Worm (Caenorhabditis elegans) whole organism, young adult: Measurements from ENCODE around the gene zipt-7.1.

Experiments used
- B0336.3 ChIP-seq: fragments of 200-800 bp; sonication (Bioruptor generic); IDR thresholded peaks from 2 replicates; pipeline ENCODE4 v1.3.6; 2022; ENCODE audit warnings: missing genetic modification characterization, missing compliant biosample characterization
- F23B12.7 ChIP-seq: sonication (generic microtip); optimal IDR thresholded peaks from 2 replicates; lab custom pipeline; 2017; ENCODE audit warnings: missing genetic modification characterization, mild to moderate bottlenecking, missing compliant biosample characterization, antibody characterized with exemption, moderate library complexity; ENCODE audit not compliant: insufficient read depth
- F33H1.4 ChIP-seq: fragments of 200-800 bp; sonication (Bioruptor generic); IDR thresholded peaks from 2 replicates; pipeline ENCODE4 v1.3.6; 2022; ENCODE audit warnings: missing genetic modification reagents, missing genetic modification characterization, missing compliant biosample characterization
- F52B5.7 ChIP-seq: sonication (generic microtip); optimal IDR thresholded peaks from 2 replicates; lab custom pipeline; 2016; ENCODE audit warnings: mild to moderate bottlenecking, missing genetic modification characterization, missing compliant biosample characterization
- F57C9.4 ChIP-seq: sonication (generic microtip); optimal IDR thresholded peaks from 2 replicates; lab custom pipeline; 2017; ENCODE audit warnings: mild to moderate bottlenecking, missing genetic modification characterization, missing compliant biosample characterization
- Y56A3A.18 ChIP-seq: fragments of 200-800 bp; sonication (Bioruptor generic); IDR thresholded peaks from 2 replicates; pipeline ENCODE4 v1.3.6; 2022; ENCODE audit warnings: missing genetic modification reagents, missing genetic modification characterization, missing compliant biosample characterization
- Y95B8A.8 ChIP-seq: fragments of 200-800 bp; sonication (Bioruptor generic); IDR thresholded peaks from 2 replicates; pipeline ENCODE4 v1.3.6; 2022; ENCODE audit warnings: missing genetic modification reagents, missing genetic modification characterization, missing compliant biosample characterization
- ZK185.1 ChIP-seq: sonication (generic microtip); optimal IDR thresholded peaks from 2 replicates; lab custom pipeline; 2016; ENCODE audit warnings: mild to moderate bottlenecking, missing genetic modification characterization, missing compliant biosample characterization; ENCODE audit not compliant: poor library complexity, severe bottlenecking
- atf-7 ChIP-seq: sonication (generic microtip); optimal IDR thresholded peaks from 2 replicates; lab custom pipeline; 2017; ENCODE audit warnings: mild to moderate bottlenecking, missing genetic modification characterization, missing compliant biosample characterization
- attf-5 ChIP-seq: fragments of 200-800 bp; sonication (Bioruptor generic); optimal IDR thresholded peaks from 2 replicates; lab custom pipeline; 2018; ENCODE audit warnings: mild to moderate bottlenecking, missing genetic modification characterization, missing compliant biosample characterization
- attf-6 ChIP-seq: fragments of 200-800 bp; sonication (Bioruptor generic); IDR thresholded peaks from 2 replicates; pipeline ENCODE4 v1.3.6; 2022; ENCODE audit warnings: missing genetic modification reagents, missing genetic modification characterization, missing compliant biosample characterization
- bed-1 ChIP-seq: fragments of 200-800 bp; sonication (Bioruptor generic); IDR thresholded peaks from 2 replicates; pipeline ENCODE4 v1.3.6; 2022; ENCODE audit warnings: missing genetic modification reagents, missing genetic modification characterization, missing compliant biosample characterization
- bed-2 ChIP-seq: fragments of 200-800 bp; sonication (Bioruptor generic); IDR thresholded peaks from 2 replicates; pipeline ENCODE4 v1.3.6; 2022; ENCODE audit warnings: missing genetic modification reagents, missing genetic modification characterization, missing compliant biosample characterization
- cebp-1 ChIP-seq, 2 experiments: fragments of 200-800 bp in 1 of 2; sonication (Bioruptor generic) in 1 of 2; sonication (generic microtip) in 1 of 2; IDR thresholded peaks in 1 of 2; optimal IDR thresholded peaks in 1 of 2; 2 replicates each; pipeline versions ENCODE4 v1.3.6 to Lab custom; 2017 to 2022; ENCODE audit warnings: missing compliant biosample characterization in 2 of 2, missing genetic modification characterization in 2 of 2, mild to moderate bottlenecking in 1 of 2, missing genetic modification reagents in 1 of 2, moderate library complexity in 1 of 2
- ceh-91 ChIP-seq: fragments of 200-800 bp; sonication (Bioruptor generic); IDR thresholded peaks from 2 replicates; pipeline ENCODE4 v1.3.6; 2022; ENCODE audit warnings: missing genetic modification reagents, missing genetic modification characterization, missing compliant biosample characterization
- dox-1 ChIP-seq: fragments of 200-800 bp; sonication (Bioruptor generic); IDR thresholded peaks from 2 replicates; pipeline ENCODE4 v1.3.6; 2022; ENCODE audit warnings: missing genetic modification reagents, missing genetic modification characterization, missing compliant biosample characterization
- ekl-4 ChIP-seq: fragments of 200-800 bp; sonication (Bioruptor generic); IDR thresholded peaks from 2 replicates; pipeline ENCODE4 v1.3.6; 2022; ENCODE audit warnings: missing genetic modification reagents, missing genetic modification characterization, missing compliant biosample characterization
- ets-4 ChIP-seq: fragments of 200-800 bp; sonication (Bioruptor generic); optimal IDR thresholded peaks from 2 replicates; lab custom pipeline; 2018; ENCODE audit warnings: mild to moderate bottlenecking, missing genetic modification characterization, missing compliant biosample characterization
- hlh-26 ChIP-seq: fragments of 200-800 bp; sonication (Bioruptor generic); conservative IDR thresholded peaks from 2 replicates; pipeline ENCODE4 v1.3.6; 2022; ENCODE audit warnings: missing genetic modification reagents, missing genetic modification characterization, missing compliant biosample characterization
- hmg-1.2 ChIP-seq: fragments of 200-800 bp; sonication (Bioruptor generic); IDR thresholded peaks from 2 replicates; pipeline ENCODE4 v1.3.6; 2022; ENCODE audit warnings: missing genetic modification reagents, missing genetic modification characterization, missing compliant biosample characterization
- let-526 ChIP-seq: fragments of 200-800 bp; sonication (Bioruptor generic); IDR thresholded peaks from 2 replicates; pipeline ENCODE4 v1.3.6; 2022; ENCODE audit warnings: missing genetic modification reagents, missing genetic modification characterization, missing compliant biosample characterization
- lin-26 ChIP-seq: fragments of 200-800 bp; sonication (Bioruptor generic); IDR thresholded peaks from 2 replicates; pipeline ENCODE4 v1.3.6; 2022; ENCODE audit warnings: missing genetic modification reagents, missing genetic modification characterization, missing compliant biosample characterization
- lin-35 ChIP-seq, 3 experiments: fragments of 150-350 bp in 2 of 3; sonication (generic microtip) in 1 of 3; optimal IDR thresholded peaks; 2 replicates each; lab custom pipeline; 2014 to 2018; ENCODE audit warnings: missing biosample characterization in 3 of 3, missing genetic modification characterization in 3 of 3, missing genetic modification reagents in 3 of 3
- lin-40 ChIP-seq: sonication (generic microtip); optimal IDR thresholded peaks from 2 replicates; lab custom pipeline; 2016; ENCODE audit warnings: missing genetic modification characterization, mild to moderate bottlenecking, missing compliant biosample characterization, missing genotype, missing genetic modification reagents
- lin-54 ChIP-seq: fragments of 200-800 bp; sonication (Bioruptor generic); optimal IDR thresholded peaks from 2 replicates; lab custom pipeline; 2018; ENCODE audit warnings: mild to moderate bottlenecking, missing genetic modification characterization, missing compliant biosample characterization
- lir-1 ChIP-seq: fragments of 200-800 bp; sonication (Bioruptor generic); conservative IDR thresholded peaks from 2 replicates; pipeline ENCODE4 v1.3.6; 2022; ENCODE audit warnings: missing genetic modification reagents, missing genetic modification characterization, missing compliant biosample characterization
- lsl-1 ChIP-seq: fragments of 200-800 bp; sonication (Bioruptor generic); optimal IDR thresholded peaks from 2 replicates; lab custom pipeline; 2018; ENCODE audit warnings: mild to moderate bottlenecking, missing genetic modification characterization, moderate library complexity, missing compliant biosample characterization
- nhr-120 ChIP-seq: fragments of 200-800 bp; sonication (Bioruptor generic); IDR thresholded peaks from 2 replicates; pipeline ENCODE4 v1.3.6; 2022; ENCODE audit warnings: missing genetic modification characterization, missing compliant biosample characterization
- nhr-27 ChIP-seq: fragments of 200-800 bp; sonication (Bioruptor generic); optimal IDR thresholded peaks from 2 replicates; lab custom pipeline; 2018; ENCODE audit warnings: mild to moderate bottlenecking, missing genetic modification characterization, moderate library complexity, missing compliant biosample characterization
- nhr-80 ChIP-seq: sonication (generic microtip); optimal IDR thresholded peaks from 2 replicates; lab custom pipeline; 2016; ENCODE audit warnings: missing genetic modification characterization, missing compliant biosample characterization
- nhr-90 ChIP-seq: sonication (generic microtip); optimal IDR thresholded peaks from 2 replicates; lab custom pipeline; 2016; ENCODE audit warnings: missing genotype, mild to moderate bottlenecking, missing genetic modification characterization, missing compliant biosample characterization
- rec-8 ChIP-seq, 2 experiments: sonication (generic microtip); optimal IDR thresholded peaks; 2 replicates each; lab custom pipeline; 2016; ENCODE audit warnings: mild to moderate bottlenecking in 2 of 2, missing genetic modification characterization in 2 of 2, missing genetic modification reagents in 2 of 2, missing genotype in 2 of 2, missing biosample characterization in 1 of 2, missing compliant biosample characterization in 1 of 2, moderate library complexity in 1 of 2
- snpc-4 ChIP-seq, 5 experiments: fragments of 150-350 bp in 1 of 5; sonication (generic microtip) in 4 of 5; optimal IDR thresholded peaks; 2 replicates each; lab custom pipeline; 2014 to 2018; ENCODE audit warnings: missing genetic modification characterization in 5 of 5, missing biosample characterization in 3 of 5, antibody characterized with exemption in 2 of 5, mild to moderate bottlenecking in 2 of 5, missing compliant biosample characterization in 2 of 5, missing genotype in 2 of 5, moderate library complexity in 2 of 5, missing genetic modification reagents in 1 of 5
- tbp1 ChIP-seq: fragments of 200-800 bp; sonication (Bioruptor generic); optimal IDR thresholded peaks from 2 replicates; lab custom pipeline; 2018; ENCODE audit warnings: mild to moderate bottlenecking, missing genetic modification characterization, missing compliant biosample characterization
- tlf-1 ChIP-seq: fragments of 200-800 bp; sonication (Bioruptor generic); optimal IDR thresholded peaks from 2 replicates; lab custom pipeline; 2018; ENCODE audit warnings: mild to moderate bottlenecking, missing genetic modification characterization, missing compliant biosample characterization
- xnd-1 ChIP-seq: sonication (generic microtip); optimal IDR thresholded peaks from 2 replicates; lab custom pipeline; 2016; ENCODE audit warnings: missing genotype, missing genetic modification reagents, missing genetic modification characterization, missing compliant biosample characterization
- ztf-22 ChIP-seq: fragments of 200-800 bp; sonication (Bioruptor generic); optimal IDR thresholded peaks from 2 replicates; lab custom pipeline; 2018; ENCODE audit warnings: mild to moderate bottlenecking, missing genetic modification characterization, moderate library complexity, missing compliant biosample characterization

The zipt-7.1 gene

ce11 chrIV:17264714-17265113, 23.2 kb downstream of the zipt-7.1 start, which contains the start of gene F26D10.13:
Gene F26D10.13 (minus strand): TSS chrIV:17264814.
- TF ChIP-seq ZK185.1 (tag; lab: Kevin White, UChicago) = no peak

ce11 chrIV:17263714-17264113, 24.2 kb downstream of the zipt-7.1 start:
- TF ChIP-seq nhr-80 (tag; lab: Kevin White, UChicago) (peak; percentile 93), nhr-27 (tag; lab: Kevin White, UChicago) (no peak), nhr-90 (tag; lab: Kevin White, UChicago) (peak; percentile 6), lin-54 (GFP tag; lab: Kevin White, UChicago) (peak; percentile 9), attf-6 (GFP tag; lab: Robert Waterston, UW) (no peak), hmg-1.2 (GFP tag; lab: Robert Waterston, UW) (peak; percentile 32; the same call in 1 of the 2 replicates), attf-5 (GFP tag; lab: Kevin White, UChicago) (peak; percentile 50), ets-4 (GFP tag; lab: Kevin White, UChicago) (no peak), atf-7 (tag; lab: Kevin White, UChicago) (peak; percentile 3), ztf-22 (peak; percentile 66), lin-40 (tag; lab: Kevin White, UChicago) (peak; percentile 40), ekl-4 (GFP tag; lab: Robert Waterston, UW) (no peak), F33H1.4 (GFP tag; lab: Robert Waterston, UW) (no peak), cebp-1 (GFP tag; IDR thresholded peaks at IDR 0.05; lab: Robert Waterston, UW) (no peak), cebp-1 (tag; optimal IDR thresholded peaks at IDR 0.05; lab: Kevin White, UChicago) (peak; percentile 38), dox-1 (GFP tag; lab: Robert Waterston, UW) (peak; percentile 39; the same call in 1 of the 2 replicates), F23B12.7 (tag; lab: Kevin White, UChicago) (peak; percentile 54), tbp1 (GFP tag; lab: Kevin White, UChicago) (peak; percentile 43), Y56A3A.18 (GFP tag; lab: Robert Waterston, UW) (no peak)

ce11 chrIV:17262385-17262784, 25.6 kb downstream of the zipt-7.1 start, which contains the start of gene ZK550.6:
Gene ZK550.6 (minus strand): TSS chrIV:17262485.
- TF ChIP-seq B0336.3 (GFP tag; lab: Robert Waterston, UW) (peak; percentile 41; the same call in 1 of the 2 replicates), F57C9.4 (tag; lab: Kevin White, UChicago) (no peak), bed-1 (GFP tag; lab: Robert Waterston, UW) (no peak), Y56A3A.18 (GFP tag; lab: Robert Waterston, UW) (0 out of 2 replicates have a peak, but pooled peaks have one; percentile 34), lin-35 (GFP tag; optimal IDR thresholded peaks at IDR 0.05; lab: Kevin White, UChicago) (no peak)

ce11 chrIV:17259310-17259709, 28.6 kb downstream of the zipt-7.1 start, which contains the start of gene phyh-1:
Gene phyh-1 (minus strand): TSS chrIV:17259410.
- TF ChIP-seq bed-1 (GFP tag; lab: Robert Waterston, UW) = no peak
- TF ChIP-seq rec-8 (tag; optimal IDR thresholded peaks at IDR 0.05; lab: Kevin White, UChicago) = no peak
- no peak for TF ChIP-seq lsl-1 (GFP tag; lab: Kevin White, UChicago)
- TF ChIP-seq tlf-1 = no peak
- no peak for TF ChIP-seq Y95B8A.8 (GFP tag; lab: Robert Waterston, UW)
- no peak for TF ChIP-seq attf-5 (GFP tag; lab: Kevin White, UChicago)
- no peak for TF ChIP-seq B0336.3 (GFP tag; lab: Robert Waterston, UW)
- TF ChIP-seq hlh-26 (GFP tag; lab: Robert Waterston, UW) = no peak

ce11 chrIV:17258824-17259223, 29.1 kb downstream of the zipt-7.1 start:
- TF ChIP-seq F52B5.7 (tag; lab: Kevin White, UChicago) (no peak), nhr-120 (no peak), xnd-1 (tag; lab: Kevin White, UChicago) (no peak), let-526 (GFP tag; lab: Robert Waterston, UW) (no peak), lir-1 (GFP tag; lab: Robert Waterston, UW) (no peak), snpc-4 (GFP tag; optimal IDR thresholded peaks at IDR 0.05; lab: Kevin White, UChicago) (no peak), snpc-4 (tag; optimal IDR thresholded peaks at IDR 0.05; lab: Kevin White, UChicago) (no peak), nhr-80 (tag; lab: Kevin White, UChicago) (no peak), ceh-91 (GFP tag; lab: Robert Waterston, UW) (no peak), bed-2 (GFP tag; lab: Robert Waterston, UW) (no peak), lin-26 (no peak)
- TF ChIP-seq, all 124 proteins: peak for 0
